Fruit fly (Drosophila melanogaster) whole organism, embryonic: ENCODE measurements around the gene CG6230.

Source experiments
- Atf6 ChIP-seq: fragments of 200-800 bp; sonication (Bioruptor generic); IDR thresholded peaks from 2 replicates; pipeline ENCODE4 v1.3.6; 2022; ENCODE audit warnings: missing biosample characterization, missing genetic modification characterization
- Bgb ChIP-seq: fragments of 200-800 bp; sonication (Bioruptor generic); IDR thresholded peaks from 2 replicates; pipeline ENCODE4 v1.3.6; 2022; ENCODE audit warnings: missing biosample characterization, missing genetic modification characterization; ENCODE audit not compliant: partially characterized antibody
- CG10321 ChIP-seq: fragments of 200-800 bp; sonication (Bioruptor generic); IDR thresholded peaks from 2 replicates; pipeline ENCODE4 v1.3.6; 2022; ENCODE audit warnings: missing biosample characterization, missing genetic modification characterization
- CG11247 ChIP-seq: fragments of 200-800 bp; sonication (Bioruptor generic); IDR thresholded peaks from 2 replicates; pipeline ENCODE4 v1.3.6; 2022; ENCODE audit warnings: missing biosample characterization, missing genetic modification characterization
- CG11560 ChIP-seq: fragments of 200-800 bp; sonication (Bioruptor generic); IDR thresholded peaks from 3 replicates; pipeline ENCODE4 v1.3.6; 2022; ENCODE audit warnings: missing biosample characterization, missing genetic modification characterization
- CG14441 ChIP-seq: fragments of 200-800 bp; sonication (Bioruptor generic); IDR thresholded peaks from 2 replicates; pipeline ENCODE4 v1.3.6; 2022; ENCODE audit warnings: missing biosample characterization, missing genetic modification characterization
- CG14860 ChIP-seq: fragments of 200-800 bp; sonication (Bioruptor generic); IDR thresholded peaks from 3 replicates; pipeline ENCODE4 v1.3.6; 2022; ENCODE audit warnings: missing biosample characterization, missing genetic modification characterization; ENCODE audit not compliant: partially characterized antibody
- CG15269 ChIP-seq: fragments of 200-800 bp; sonication (Bioruptor generic); optimal IDR thresholded peaks from 2 replicates; lab custom pipeline; 2018; ENCODE audit warnings: missing biosample characterization, mild to moderate bottlenecking, missing genetic modification characterization, moderate library complexity
- CG1602 ChIP-seq: fragments of 200-800 bp; sonication (Bioruptor generic); optimal IDR thresholded peaks from 3 replicates; lab custom pipeline; 2016; ENCODE audit warnings: missing biosample characterization, missing genetic modification characterization
- CG17186 ChIP-seq: fragments of 200-800 bp; sonication (Bioruptor generic); optimal IDR thresholded peaks from 3 replicates; lab custom pipeline; 2017; ENCODE audit warnings: missing biosample characterization, missing genetic modification reagents, missing genetic modification characterization
- CG18599 ChIP-seq: fragments of 200-800 bp; sonication (Bioruptor generic); optimal IDR thresholded peaks from 3 replicates; lab custom pipeline; 2017; ENCODE audit warnings: missing biosample characterization, missing genetic modification characterization, mild to moderate bottlenecking, moderate library complexity, missing genetic modification reagents
- CG34224 ChIP-seq: fragments of 200-800 bp; sonication (Bioruptor generic); IDR thresholded peaks from 3 replicates; pipeline ENCODE4 v1.3.6; 2022; ENCODE audit warnings: missing biosample characterization, missing genetic modification characterization; ENCODE audit not compliant: partially characterized antibody
- CG34422 ChIP-seq: fragments of 200-800 bp; sonication (Bioruptor generic); IDR thresholded peaks from 3 replicates; pipeline ENCODE4 v1.3.6; 2022; ENCODE audit warnings: missing biosample characterization, missing genetic modification characterization
- CG6791 ChIP-seq: fragments of 200-800 bp; sonication (Bioruptor generic); IDR thresholded peaks from 3 replicates; pipeline ENCODE4 v1.3.6; 2022; ENCODE audit warnings: missing biosample characterization, missing genetic modification characterization; ENCODE audit not compliant: partially characterized antibody
- CG6854 ChIP-seq: fragments of 200-800 bp; sonication (Bioruptor generic); optimal IDR thresholded peaks from 3 replicates; lab custom pipeline; 2017; ENCODE audit warnings: missing biosample characterization, mild to moderate bottlenecking, missing genetic modification characterization
- CG7963 ChIP-seq: fragments of 200-800 bp; sonication (Bioruptor generic); IDR thresholded peaks from 3 replicates; pipeline ENCODE4 v1.3.6; 2022; ENCODE audit warnings: missing biosample characterization, missing genetic modification characterization; ENCODE audit not compliant: partially characterized antibody
- CG8359 ChIP-seq: fragments of 200-800 bp; sonication (Bioruptor generic); optimal IDR thresholded peaks from 2 replicates; lab custom pipeline; 2017; ENCODE audit warnings: missing biosample characterization, mild to moderate bottlenecking, missing genetic modification characterization, borderline replicate concordance
- CG8388 ChIP-seq: fragments of 200-800 bp; sonication (Bioruptor generic); optimal IDR thresholded peaks from 2 replicates; lab custom pipeline; 2019; ENCODE audit warnings: missing biosample characterization, mild to moderate bottlenecking, missing genetic modification characterization, moderate library complexity
- CG9727 ChIP-seq: fragments of 200-800 bp; sonication (Bioruptor generic); optimal IDR thresholded peaks from 3 replicates; lab custom pipeline; 2017; ENCODE audit warnings: missing biosample characterization, mild to moderate bottlenecking, missing genetic modification characterization
- CG9932 ChIP-seq: fragments of 200-800 bp; sonication (Bioruptor generic); IDR thresholded peaks from 2 replicates; pipeline ENCODE4 v1.3.6; 2022; ENCODE audit warnings: missing biosample characterization, missing genetic modification characterization
- Doc3 ChIP-seq: fragments of 200-800 bp; sonication (Bioruptor generic); IDR thresholded peaks from 3 replicates; pipeline ENCODE4 v1.3.6; 2022; ENCODE audit warnings: missing biosample characterization, missing genetic modification characterization; ENCODE audit not compliant: partially characterized antibody
- Dref ChIP-seq: fragments of 200-800 bp; sonication (Bioruptor generic); IDR thresholded peaks from 2 replicates; pipeline ENCODE4 v1.3.6; 2022; ENCODE audit warnings: missing biosample characterization, missing genetic modification characterization
- H2.0 ChIP-seq: fragments of 200-800 bp; sonication (Bioruptor generic); IDR thresholded peaks from 2 replicates; pipeline ENCODE4 v1.3.6; 2022; ENCODE audit warnings: missing biosample characterization, missing genetic modification characterization
- HLH4C ChIP-seq: fragments of 200-800 bp; sonication (Bioruptor generic); IDR thresholded peaks from 3 replicates; pipeline ENCODE4 v1.3.6; 2022; ENCODE audit warnings: missing biosample characterization, missing genetic modification characterization; ENCODE audit not compliant: partially characterized antibody
- Med ChIP-seq: fragments of 200-800 bp; sonication (Bioruptor generic); peaks from one replicate; lab custom pipeline; 2016; ENCODE audit warnings: missing biosample characterization, missing genetic modification characterization, mild to moderate bottlenecking, inconsistent platforms, moderate library complexity
- NC2β ChIP-seq: fragments of 200-800 bp; sonication (Bioruptor generic); optimal IDR thresholded peaks from 2 replicates; lab custom pipeline; 2016; ENCODE audit warnings: missing biosample characterization, missing genetic modification characterization
- Nf-YA ChIP-seq: fragments of 200-800 bp; sonication (Bioruptor generic); IDR thresholded peaks from 2 replicates; pipeline ENCODE4 v1.3.6; 2022; ENCODE audit warnings: missing biosample characterization, missing genetic modification characterization
- TFAM ChIP-seq: fragments of 200-800 bp; sonication (Bioruptor generic); optimal IDR thresholded peaks from 2 replicates; lab custom pipeline; 2017; ENCODE audit warnings: missing biosample characterization, missing genetic modification characterization, inconsistent platforms
- Taf1 ChIP-seq: fragments of 200-800 bp; sonication (Bioruptor generic); IDR thresholded peaks from 2 replicates; pipeline ENCODE4 v1.3.6; 2022; ENCODE audit warnings: missing biosample characterization, missing genetic modification characterization
- amos ChIP-seq: fragments of 200-800 bp; sonication (Bioruptor generic); IDR thresholded peaks from 2 replicates; pipeline ENCODE4 v1.3.6; 2022; ENCODE audit warnings: missing biosample characterization, missing genetic modification characterization; ENCODE audit not compliant: partially characterized antibody
- bbx ChIP-seq: fragments of 200-800 bp; sonication (Bioruptor generic); IDR thresholded peaks from 2 replicates; pipeline ENCODE4 v1.3.6; 2022; ENCODE audit warnings: missing biosample characterization, missing genetic modification characterization; ENCODE audit not compliant: partially characterized antibody
- cg ChIP-seq: fragments of 200-800 bp; sonication (Bioruptor generic); optimal IDR thresholded peaks from 3 replicates; lab custom pipeline; 2019; ENCODE audit warnings: missing biosample characterization, mild to moderate bottlenecking, missing genetic modification characterization, moderate library complexity
- crol ChIP-seq: fragments of 200-800 bp; sonication (Bioruptor generic); IDR thresholded peaks from 2 replicates; pipeline ENCODE4 v1.3.6; 2022; ENCODE audit warnings: missing biosample characterization, missing genetic modification characterization
- ewg ChIP-seq: fragments of 200-800 bp; sonication (Bioruptor generic); optimal IDR thresholded peaks from 3 replicates; lab custom pipeline; 2017; ENCODE audit warnings: mild to moderate bottlenecking, missing biosample characterization, missing genetic modification reagents, missing genetic modification characterization
- kah ChIP-seq: fragments of 200-800 bp; sonication (Bioruptor generic); optimal IDR thresholded peaks from 2 replicates; lab custom pipeline; 2018; ENCODE audit warnings: missing biosample characterization, mild to moderate bottlenecking, missing genetic modification characterization
- nau ChIP-seq: fragments of 200-800 bp; sonication (Bioruptor generic); optimal IDR thresholded peaks from 3 replicates; lab custom pipeline; 2017; ENCODE audit warnings: missing biosample characterization, mild to moderate bottlenecking, missing genetic modification characterization, missing genetic modification reagents
- nerfin-1 ChIP-seq: fragments of 200-800 bp; sonication (Bioruptor generic); optimal IDR thresholded peaks from 3 replicates; lab custom pipeline; 2019; ENCODE audit warnings: missing biosample characterization, mild to moderate bottlenecking, missing genetic modification characterization, moderate library complexity
- nerfin-2 ChIP-seq: fragments of 200-800 bp; sonication (Bioruptor generic); IDR thresholded peaks from 2 replicates; pipeline ENCODE4 v1.3.6; 2022; ENCODE audit warnings: missing biosample characterization, missing genetic modification characterization; ENCODE audit not compliant: partially characterized antibody
- nmo ChIP-seq: fragments of 200-800 bp; sonication (Bioruptor generic); optimal IDR thresholded peaks from 2 replicates; lab custom pipeline; 2018; ENCODE audit warnings: missing biosample characterization, mild to moderate bottlenecking, missing genetic modification characterization, moderate library complexity
- oc ChIP-seq: fragments of 200-800 bp; sonication (Bioruptor generic); optimal IDR thresholded peaks from 2 replicates; lab custom pipeline; 2018; ENCODE audit warnings: missing biosample characterization, mild to moderate bottlenecking, missing genetic modification characterization, moderate library complexity
- onecut ChIP-seq: fragments of 200-800 bp; sonication (Bioruptor generic); IDR thresholded peaks from 2 replicates; pipeline ENCODE4 v1.3.6; 2022; ENCODE audit warnings: missing biosample characterization, missing genetic modification characterization
- psq ChIP-seq: fragments of 200-800 bp; sonication (Bioruptor generic); optimal IDR thresholded peaks from 2 replicates; lab custom pipeline; 2017; ENCODE audit warnings: missing biosample characterization, missing genetic modification characterization
- row ChIP-seq: fragments of 200-800 bp; sonication (Bioruptor generic); IDR thresholded peaks from 3 replicates; pipeline ENCODE4 v1.3.6; 2022; ENCODE audit warnings: missing biosample characterization, missing genetic modification characterization
- scrt ChIP-seq: fragments of 200-800 bp; sonication (Bioruptor generic); optimal IDR thresholded peaks from 2 replicates; lab custom pipeline; 2018; ENCODE audit warnings: missing biosample characterization, mild to moderate bottlenecking, missing genetic modification characterization, moderate library complexity
- sens ChIP-seq: fragments of 200-800 bp; sonication (Bioruptor generic); peaks from one replicate; lab custom pipeline; 2016; ENCODE audit warnings: missing biosample characterization, missing genetic modification characterization
- sr ChIP-seq: fragments of 200-800 bp; sonication (Bioruptor generic); IDR thresholded peaks from 3 replicates; pipeline ENCODE4 v1.3.6; 2022; ENCODE audit warnings: missing biosample characterization, missing genetic modification characterization
- stc ChIP-seq: fragments of 200-800 bp; sonication (Bioruptor generic); IDR thresholded peaks from 2 replicates; pipeline ENCODE4 v1.3.6; 2022; ENCODE audit warnings: missing biosample characterization, missing genetic modification characterization
- stwl ChIP-seq: fragments of 200-800 bp; sonication (Bioruptor generic); optimal IDR thresholded peaks from 3 replicates; lab custom pipeline; 2018; ENCODE audit warnings: missing biosample characterization, mild to moderate bottlenecking, missing genetic modification characterization, moderate library complexity
- z ChIP-seq: fragments of 200-800 bp; sonication (Bioruptor generic); IDR thresholded peaks from 3 replicates; pipeline ENCODE4 v1.3.6; 2022; ENCODE audit warnings: missing biosample characterization, missing genetic modification characterization

The CG6230 gene

dm6 chr2L:11167997-11168396 is 47.9 kb upstream of the CG6230 start:
- TF ChIP-seq bbx (GFP tag; lab: Robert Waterston, UW) (0 out of 2 replicates have a peak, but pooled peaks have one; percentile 34), Dref (GFP tag; lab: Robert Waterston, UW) (peak; percentile 28; the same call in 1 of the 2 replicates), row (GFP tag; lab: Robert Waterston, UW) (peak; percentile 72; the same call in 2 of the 3 replicates), CG6854 (GFP tag; lab: Kevin White, UChicago) (no peak), nerfin-1 (peak; percentile 96), CG11247 (GFP tag; lab: Robert Waterston, UW) (no peak), CG9932 (GFP tag; lab: Robert Waterston, UW) (peak; percentile 27; the same call in 1 of the 2 replicates), cg (GFP tag; lab: Kevin White, UChicago) (peak; percentile 69), kah (GFP tag; lab: Kevin White, UChicago) (peak; percentile 49), CG34422 (GFP tag; lab: Robert Waterston, UW) (peak; percentile 39; the same call in 1 of the 3 replicates), onecut (GFP tag; lab: Robert Waterston, UW) (peak; percentile 99), CG7963 (GFP tag; lab: Robert Waterston, UW) (no peak), NC2β (GFP tag; lab: Kevin White, UChicago) (no peak), stc (GFP tag; lab: Robert Waterston, UW) (0 out of 2 replicates have a peak, but pooled peaks have one; percentile 15), nmo (GFP tag; lab: Kevin White, UChicago) (peak; percentile 14), crol (GFP tag; lab: Robert Waterston, UW) (peak; percentile 82), CG15269 (tag; lab: Kevin White, UChicago) (no peak), CG8359 (GFP tag; lab: Kevin White, UChicago) (no peak), CG10321 (no peak), CG11560 (no peak), stwl (no peak), oc (tag; lab: Kevin White, UChicago) (no peak), CG9727 (GFP tag; lab: Kevin White, UChicago) (no peak), Doc3 (0 out of 3 replicates have a peak, but pooled peaks have one; percentile 17), CG14441 (no peak), CG18599 (GFP tag; lab: Kevin White, UChicago) (peak; percentile 20), Bgb (GFP tag; lab: Robert Waterston, UW) (peak; percentile 46; the same call in 1 of the 2 replicates), CG34224 (GFP tag; lab: Robert Waterston, UW) (no peak), CG17186 (GFP tag; lab: Kevin White, UChicago) (no peak), sens (GFP tag; lab: Kevin White, UChicago) (peak; percentile 50), scrt (GFP tag; lab: Kevin White, UChicago) (peak; percentile 98), nau (GFP tag; lab: Kevin White, UChicago) (no peak), psq (GFP tag; lab: Kevin White, UChicago) (no peak), CG8388 (GFP tag; lab: Kevin White, UChicago) (no peak), TFAM (GFP tag; lab: Kevin White, UChicago) (no peak), Nf-YA (GFP tag; lab: Robert Waterston, UW) (no peak), Taf1 (GFP tag; lab: Robert Waterston, UW) (no peak), nerfin-2 (GFP tag; lab: Robert Waterston, UW) (0 out of 2 replicates have a peak, but pooled peaks have one; percentile 21), H2.0 (no peak), ewg (GFP tag; lab: Kevin White, UChicago) (peak; percentile 22), CG6791 (GFP tag; lab: Robert Waterston, UW) (0 out of 3 replicates have a peak, but pooled peaks have one; percentile 49), CG14860 (GFP tag; lab: Robert Waterston, UW) (0 out of 3 replicates have a peak, but pooled peaks have one; percentile 41), HLH4C (GFP tag; lab: Robert Waterston, UW) (peak; percentile 12; the same call in 1 of the 3 replicates), Med (GFP tag; lab: Kevin White, UChicago) (peak; percentile 52), z (0 out of 3 replicates have a peak, but pooled peaks have one; percentile 8), CG1602 (no peak), amos (GFP tag; lab: Robert Waterston, UW) (0 out of 2 replicates have a peak, but pooled peaks have one; percentile 17), Atf6 (GFP tag; lab: Robert Waterston, UW) (0 out of 2 replicates have a peak, but pooled peaks have one; percentile 24), sr (GFP tag; lab: Robert Waterston, UW) (peak; percentile 61; the same call in 2 of the 3 replicates)
